Worm (Caenorhabditis elegans): ENCODE results near the gene cyp-13A4.
A peak's percentile ranks its signal among the peaks of the same experiment; 100 is the strongest.

Gene cyp-13A4

ce11 chrII:9773892-9774581 is 23.5 kb downstream of the cyp-13A4 start, which contains the start of gene ZK1321.4:
Gene ZK1321.4, minus strand, starts transcription at chrII:9773942.
- TF ChIP-seq mls-2 (tag; optimal IDR thresholded peaks at IDR 0.05) = no peak
- peak; percentile 19 for TF ChIP-seq hlh-1 (tag; optimal IDR thresholded peaks at IDR 0.05)

DNA sequence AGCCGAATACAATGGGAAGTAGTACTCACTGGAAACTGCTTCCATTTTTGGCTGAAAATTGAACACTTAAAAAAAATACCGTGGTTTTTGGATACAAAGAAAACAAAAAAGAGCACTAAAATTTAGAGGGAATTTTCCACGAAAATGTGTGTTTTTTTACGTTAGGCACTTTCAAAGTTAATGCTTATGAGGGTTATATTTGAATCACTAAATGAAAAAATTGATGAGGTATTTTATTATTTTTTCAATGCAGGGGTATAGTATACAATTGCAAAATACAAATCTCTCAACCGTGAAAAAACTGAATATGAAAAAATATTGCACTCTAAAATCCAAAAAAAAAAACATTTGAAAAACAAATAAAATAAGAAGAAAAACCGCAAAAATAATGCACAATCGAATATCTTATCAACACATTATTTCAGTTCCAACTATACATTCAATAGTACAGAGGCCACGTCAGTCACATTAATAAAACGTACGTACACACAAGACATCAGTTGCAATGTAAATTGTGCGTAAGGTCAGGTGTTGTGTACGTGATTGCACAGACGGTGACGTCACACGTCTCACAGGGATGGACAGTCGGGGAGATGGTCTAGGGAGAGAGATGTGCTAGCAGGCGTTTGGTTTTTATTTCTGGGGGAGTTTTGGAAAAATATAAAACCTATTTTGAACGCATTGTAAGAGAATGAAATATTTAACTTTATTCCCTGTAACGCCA is 27.6 kb downstream of the cyp-13A4 start, which contains the start of gene aqp-10:
aqp-10 (minus strand) TSS at position 51 of the 724 bp plus-strand sequence.
- no peak for TF ChIP-seq drap-1 (GFP tag; optimal IDR thresholded peaks at IDR 0.05)
- no peak for TF ChIP-seq ztf-11 (tag; optimal IDR thresholded peaks at IDR 0.05)
- no peak for TF ChIP-seq ceh-83 (GFP tag; optimal IDR thresholded peaks at IDR 0.05)
- peak; percentile 32 for TF ChIP-seq pha-4 (tag; optimal IDR thresholded peaks at IDR 0.05)
- TF ChIP-seq zip-8 (tag; optimal IDR thresholded peaks at IDR 0.05) = no peak
- peak; percentile 20 for TF ChIP-seq lsy-2 (tag; optimal IDR thresholded peaks at IDR 0.05)
- no peak for TF ChIP-seq flh-1 (GFP tag; optimal IDR thresholded peaks at IDR 0.05)
- no peak for TF ChIP-seq mls-2 (tag; optimal IDR thresholded peaks at IDR 0.05)
- TF ChIP-seq ham-2 (GFP tag; optimal IDR thresholded peaks at IDR 0.05) = no peak
- no peak for TF ChIP-seq nhr-76 (tag; optimal IDR thresholded peaks at IDR 0.05)
- TF ChIP-seq sem-2 (GFP tag; optimal IDR thresholded peaks at IDR 0.05) = no peak
- no peak for TF ChIP-seq ceh-39 (tag; optimal IDR thresholded peaks at IDR 0.05)

- TF ChIP-seq hlh-1 (tag; optimal IDR thresholded peaks at IDR 0.05) (peak; percentile 69), unc-120 (tag; optimal IDR thresholded peaks at IDR 0.05; ENCODE audit: poor library complexity, severe bottlenecking) (peak; percentile 38), ceh-83 (GFP tag; optimal IDR thresholded peaks at IDR 0.05) (no peak)
Measured at ce11 chrII:9764696-9765095, 32.8 kb downstream of the cyp-13A4 start.

DNA sequence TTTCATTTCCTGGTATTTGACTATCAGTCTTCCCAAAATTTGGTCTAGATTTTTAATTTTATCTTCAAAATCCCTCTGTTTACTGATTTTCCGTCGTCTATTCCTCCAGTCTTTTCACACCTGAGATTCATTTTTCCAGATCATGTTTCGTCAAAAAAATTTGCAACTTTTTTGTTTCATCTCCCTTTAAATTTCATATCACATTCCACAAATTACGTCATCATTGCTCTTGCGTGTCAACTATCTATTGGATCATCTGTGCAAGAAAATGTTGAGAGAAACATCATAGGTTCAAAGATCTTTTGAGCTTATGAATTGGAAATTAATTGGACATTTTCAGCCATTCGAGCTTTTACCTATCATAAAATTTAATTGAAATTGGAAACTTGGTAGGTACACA is 38.2 kb downstream of the cyp-13A4 start:
- TF ChIP-seq zip-8 (tag; optimal IDR thresholded peaks at IDR 0.05) (peak; percentile 56), lin-32 (GFP tag; optimal IDR thresholded peaks at IDR 0.05) (no peak), nhr-12 (tag; optimal IDR thresholded peaks at IDR 0.05) (no peak), ceh-83 (GFP tag; optimal IDR thresholded peaks at IDR 0.05) (no peak), nhr-76 (tag; optimal IDR thresholded peaks at IDR 0.05) (no peak), nhr-28 (tag; optimal IDR thresholded peaks at IDR 0.05) (no peak)

- TF ChIP-seq ces-1 (GFP tag; optimal IDR thresholded peaks at IDR 0.05) (no peak), unc-39 (tag; optimal IDR thresholded peaks at IDR 0.05) (no peak), unc-120 (tag; optimal IDR thresholded peaks at IDR 0.05; ENCODE audit: poor library complexity, severe bottlenecking) (peak; percentile 55), elt-1 (tag; optimal IDR thresholded peaks at IDR 0.05; ENCODE audit: borderline replicate concordance, insufficient read depth) (no peak), bed-3 (GFP tag; optimal IDR thresholded peaks at IDR 0.05) (no peak), cnd-1 (tag; optimal IDR thresholded peaks at IDR 0.05) (no peak), lsy-2 (tag; optimal IDR thresholded peaks at IDR 0.05) (no peak), drap-1 (GFP tag; optimal IDR thresholded peaks at IDR 0.05) (no peak), hlh-1 (tag; optimal IDR thresholded peaks at IDR 0.05) (peak; percentile 86), pha-4 (tag; optimal IDR thresholded peaks at IDR 0.05) (no peak), ceh-43 (GFP tag; optimal IDR thresholded peaks at IDR 0.05) (no peak), sem-2 (GFP tag; optimal IDR thresholded peaks at IDR 0.05) (no peak)
Measured at ce11 chrII:9757651-9758282, 39.8 kb downstream of the cyp-13A4 start, which contains the start of gene shk-1. Gene shk-1, plus strand, starts transcription at chrII:9758232.

- no peak for TF ChIP-seq nhr-76 (tag; optimal IDR thresholded peaks at IDR 0.05)
- TF ChIP-seq ces-1 (GFP tag; optimal IDR thresholded peaks at IDR 0.05) = peak; percentile 81
Measured at ce11 chrII:9755425-9755824, 42.1 kb downstream of the cyp-13A4 start.

- TF ChIP-seq nhr-28 (tag; optimal IDR thresholded peaks at IDR 0.05) (no peak), mep-1 (tag; optimal IDR thresholded peaks at IDR 0.05) (no peak), elt-1 (tag; optimal IDR thresholded peaks at IDR 0.05; ENCODE audit: borderline replicate concordance, insufficient read depth) (no peak), ceh-43 (GFP tag; optimal IDR thresholded peaks at IDR 0.05) (no peak), M03D4.4 (tag; optimal IDR thresholded peaks at IDR 0.05) (no peak), zip-8 (tag; optimal IDR thresholded peaks at IDR 0.05) (no peak)
Measured at ce11 chrII:9753730-9754129, 43.8 kb downstream of the cyp-13A4 start, which contains the start of gene ZK1321.1. Gene ZK1321.1, plus strand, starts transcription at chrII:9754030.
